Worm (Caenorhabditis elegans): Measurements from ENCODE around the gene Y17G9B.4.

ce11 chrIV:4742480-4742879, 9.4 kb upstream of the Y17G9B.4 start:
- no peak for TF ChIP-seq C16A3.4 (tag; optimal IDR thresholded peaks at IDR 0.05)
- TF ChIP-seq egl-27 (tag; optimal IDR thresholded peaks at IDR 0.05) = no peak
- no peak for TF ChIP-seq nhr-19 (GFP tag; conservative IDR thresholded peaks at IDR 0.05)
- no peak for TF ChIP-seq fkh-10 (GFP tag; optimal IDR thresholded peaks at IDR 0.05)
- TF ChIP-seq rnt-1 (tag; optimal IDR thresholded peaks at IDR 0.05) = no peak
